Worm (Caenorhabditis elegans) whole organism, L4/young adult: ENCODE results near the gene jmjd-1.2.

Experiments
- W03F9.2 ChIP-seq: fragments of 150-350 bp; optimal IDR thresholded peaks from 2 replicates; lab custom pipeline; 2014; ENCODE audit warnings: missing biosample characterization, missing genetic modification characterization
- dao-5 ChIP-seq: sonication (generic microtip); optimal IDR thresholded peaks from 2 replicates; lab custom pipeline; 2016; ENCODE audit warnings: missing genotype, missing genetic modification characterization, moderate library complexity, missing compliant biosample characterization
- him-1 ChIP-seq: sonication (generic microtip); optimal IDR thresholded peaks from 2 replicates; lab custom pipeline; 2016; ENCODE audit warnings: missing genotype, missing genetic modification reagents, missing genetic modification characterization, missing compliant biosample characterization

The jmjd-1.2 gene

DNA sequence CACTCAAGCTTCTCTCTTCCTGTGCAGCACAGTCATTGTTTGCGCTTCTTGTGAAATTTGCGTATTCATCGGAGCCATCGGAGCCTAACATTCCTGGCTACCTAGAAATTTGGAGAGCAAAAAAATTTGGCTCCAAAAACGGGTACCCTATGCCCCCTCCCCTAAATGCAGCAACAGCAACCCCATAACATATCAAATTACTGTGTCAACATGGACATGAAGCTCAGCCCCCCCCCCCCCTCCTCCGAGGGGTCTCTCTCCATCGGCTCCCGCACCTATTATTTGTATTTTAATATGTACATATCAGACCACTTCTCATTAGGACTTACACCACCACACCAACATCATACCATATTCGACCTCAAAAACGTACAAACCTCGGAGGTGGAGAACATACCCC is 13.5 kb downstream of the jmjd-1.2 start:
- TF ChIP-seq him-1 (tag; lab: Kevin White, UChicago) = no peak
- TF ChIP-seq dao-5 = no peak
- no peak for TF ChIP-seq W03F9.2

DNA sequence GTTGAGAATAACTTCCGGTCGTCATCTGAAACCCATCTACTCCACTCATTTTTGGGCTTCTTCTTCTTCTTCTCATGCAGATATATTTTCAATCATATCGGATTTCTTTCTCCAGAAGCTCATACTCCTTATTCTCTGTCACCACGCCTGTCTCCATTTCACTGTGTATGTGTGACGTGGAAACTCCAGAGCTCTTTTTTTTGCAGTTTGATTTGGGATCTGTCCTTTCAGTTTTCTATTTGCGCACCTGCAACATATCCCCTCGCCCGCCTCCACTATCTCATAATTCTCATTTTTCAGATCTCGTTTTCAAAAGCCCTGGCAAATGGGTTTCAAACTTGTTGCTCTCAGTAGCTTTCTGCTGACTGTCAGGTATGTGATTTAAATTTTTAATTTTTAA is 17.9 kb downstream of the jmjd-1.2 start, which contains the start of gene kin-36:
Gene kin-36, plus strand, starts transcription at position 301 of the 400 bp plus-strand sequence.
- TF ChIP-seq dao-5 (no peak), him-1 (tag; lab: Kevin White, UChicago) (no peak), W03F9.2 (no peak)

DNA sequence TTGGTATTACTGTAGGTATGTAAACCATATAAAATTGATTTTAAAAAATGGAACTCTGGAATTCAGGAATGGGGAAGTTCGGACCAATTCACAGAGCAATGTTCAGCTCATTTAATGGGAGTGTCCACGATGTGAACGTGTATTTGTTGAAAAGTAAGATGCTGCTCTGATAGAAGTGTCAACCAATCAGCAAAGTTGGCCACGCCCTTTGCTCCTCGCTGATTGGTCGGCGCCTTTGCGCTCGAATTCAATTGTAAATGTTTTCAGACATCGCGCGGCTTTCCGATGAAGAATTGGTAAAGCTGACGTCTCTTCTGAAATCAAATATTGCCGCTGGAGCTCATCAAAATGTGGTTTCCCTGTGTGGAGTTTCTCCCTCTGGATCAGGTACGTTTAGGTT is 22.4 kb downstream of the jmjd-1.2 start:
- no peak for TF ChIP-seq W03F9.2
- no peak for TF ChIP-seq him-1 (tag; lab: Kevin White, UChicago)
- no peak for TF ChIP-seq dao-5

DNA sequence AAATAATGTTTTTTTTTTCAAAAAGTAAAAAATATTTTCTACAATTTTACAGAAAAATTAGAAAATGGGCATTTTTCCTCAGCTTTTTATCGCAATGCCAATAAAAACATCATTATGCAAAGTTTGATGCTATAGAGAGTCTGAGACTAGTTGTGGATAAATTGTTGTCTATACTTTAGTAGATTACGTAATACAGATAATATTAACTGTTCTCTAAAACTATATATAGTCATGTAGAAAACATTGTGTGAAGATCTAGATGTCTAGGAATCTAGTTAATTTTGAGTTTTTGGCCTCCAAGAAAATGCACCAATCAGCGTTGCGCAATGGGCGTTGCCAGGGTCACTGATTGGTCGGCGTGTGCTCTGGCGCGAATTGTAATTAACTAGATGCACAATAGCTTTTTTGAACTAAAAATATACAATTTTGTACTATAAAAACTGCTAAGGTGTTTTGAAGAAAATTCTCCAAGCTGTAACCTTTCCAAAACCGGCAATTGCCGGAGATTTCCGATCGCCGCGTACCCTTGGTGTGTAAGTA is 25.6 kb downstream of the jmjd-1.2 start:
- TF ChIP-seq W03F9.2 (no peak), dao-5 (no peak), him-1 (tag; lab: Kevin White, UChicago) (no peak)

DNA sequence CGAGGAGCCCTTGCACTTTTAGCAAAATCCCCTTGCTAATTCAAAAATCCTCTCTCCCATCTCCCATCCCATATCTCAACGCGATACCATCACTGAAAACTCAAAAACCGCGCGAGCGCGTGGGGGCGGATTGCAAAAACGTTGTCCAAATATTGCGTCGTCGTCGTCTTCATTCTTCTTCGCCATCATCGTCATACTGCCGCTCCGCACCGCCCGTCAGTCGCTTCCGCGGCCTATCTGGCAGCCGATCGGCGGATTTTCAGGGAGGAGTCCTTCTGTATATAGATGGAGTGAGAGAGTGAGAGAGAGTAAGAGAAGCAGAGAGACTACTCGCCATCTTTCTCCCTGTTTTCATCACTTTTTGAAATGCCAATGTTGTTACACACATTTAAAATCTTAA is 26.1 kb downstream of the jmjd-1.2 start:
- TF ChIP-seq dao-5 (no peak), W03F9.2 (no peak)

DNA sequence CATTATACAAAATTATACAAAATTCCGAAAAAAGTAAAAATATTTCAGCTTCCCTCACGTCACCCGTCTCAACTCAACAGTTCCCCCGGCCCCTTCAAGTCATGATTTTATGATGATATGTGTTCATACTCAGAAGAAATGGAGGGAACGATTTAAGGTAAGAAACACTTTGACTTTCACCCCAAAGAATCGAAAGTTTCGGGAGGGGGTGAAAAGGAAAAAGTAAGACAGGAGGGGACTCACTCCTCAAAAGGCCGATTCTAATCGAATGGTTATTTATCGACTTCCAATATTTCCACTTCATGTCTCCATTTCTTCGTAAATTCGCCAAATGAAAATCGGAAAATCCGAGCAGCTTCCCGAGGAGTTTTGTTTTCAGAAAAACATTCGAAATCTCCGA is 27.4 kb downstream of the jmjd-1.2 start, which contains the start of gene bus-4:
Gene bus-4, plus strand, starts transcription at position 49 of the 400 bp plus-strand sequence.
- TF ChIP-seq W03F9.2 = no peak
- TF ChIP-seq dao-5 = no peak
- TF ChIP-seq him-1 (tag; lab: Kevin White, UChicago) = no peak

DNA sequence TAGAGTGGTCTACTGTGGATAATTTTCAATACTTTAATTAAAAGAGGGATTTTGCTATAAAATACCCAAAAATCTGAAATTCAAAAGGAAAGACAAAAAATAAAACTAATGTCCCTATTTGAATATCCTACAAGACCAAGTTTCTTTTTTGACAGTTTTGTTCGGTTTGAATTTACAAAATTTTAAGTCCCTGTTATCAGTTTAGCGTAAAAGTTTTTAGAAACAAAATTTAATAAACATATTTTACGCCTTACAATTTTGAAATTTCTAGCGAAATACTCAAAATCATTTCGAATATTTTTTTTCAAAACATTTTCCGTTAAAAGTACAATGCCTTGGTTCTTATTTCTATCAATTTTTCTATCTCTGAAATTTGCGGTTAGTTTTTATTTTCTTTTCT is 31.7 kb downstream of the jmjd-1.2 start, which contains the start of gene spe-51:
Gene spe-51, plus strand, starts transcription at position 301 of the 400 bp plus-strand sequence.
- TF ChIP-seq W03F9.2 = no peak
- TF ChIP-seq him-1 (tag; lab: Kevin White, UChicago) = no peak

DNA sequence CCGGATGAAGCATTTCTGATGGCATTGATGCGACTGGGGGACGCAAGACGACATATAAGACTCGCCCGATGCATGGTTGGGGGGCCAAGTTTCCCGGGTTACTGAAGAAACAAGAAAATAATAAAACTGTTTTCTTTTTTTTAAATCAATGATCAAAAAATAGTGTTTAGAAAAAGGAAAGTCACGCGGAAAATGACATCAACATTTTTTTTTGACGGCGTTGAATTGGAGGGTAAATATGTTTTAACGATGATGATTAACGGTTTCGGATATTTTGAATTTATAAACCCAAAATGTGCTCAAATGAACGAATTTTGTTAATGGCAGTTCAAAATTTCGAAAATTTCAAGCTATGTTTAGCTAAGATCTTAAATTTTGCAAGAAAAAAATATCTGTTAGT is 43.1 kb downstream of the jmjd-1.2 start, which contains the start of gene ogdh-1:
Gene ogdh-1, minus strand, starts transcription at position 101 of the 400 bp plus-strand sequence.
- TF ChIP-seq dao-5 = no peak
- TF ChIP-seq him-1 (tag; lab: Kevin White, UChicago) = no peak
- no peak for TF ChIP-seq W03F9.2

DNA sequence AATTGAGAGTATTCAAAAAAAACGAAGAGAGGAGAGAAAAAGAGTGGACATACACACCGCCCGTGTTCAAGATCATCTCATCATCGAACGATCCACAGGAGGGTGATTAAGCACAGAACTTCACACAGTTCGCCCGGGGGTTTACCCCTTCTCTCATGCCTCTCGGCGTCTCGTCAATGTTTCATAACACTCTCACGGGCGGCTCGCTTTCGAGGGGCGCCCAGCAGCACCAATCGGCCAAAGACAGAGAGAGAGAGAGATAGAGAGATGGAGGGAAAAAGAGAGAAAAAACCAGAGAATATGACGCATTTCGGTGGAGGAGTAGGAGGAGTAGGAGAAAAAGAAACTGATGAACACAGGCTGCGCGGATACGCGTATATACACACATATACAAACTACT is 44.4 kb downstream of the jmjd-1.2 start:
- TF ChIP-seq dao-5 (no peak), W03F9.2 (peak; percentile 41)

DNA sequence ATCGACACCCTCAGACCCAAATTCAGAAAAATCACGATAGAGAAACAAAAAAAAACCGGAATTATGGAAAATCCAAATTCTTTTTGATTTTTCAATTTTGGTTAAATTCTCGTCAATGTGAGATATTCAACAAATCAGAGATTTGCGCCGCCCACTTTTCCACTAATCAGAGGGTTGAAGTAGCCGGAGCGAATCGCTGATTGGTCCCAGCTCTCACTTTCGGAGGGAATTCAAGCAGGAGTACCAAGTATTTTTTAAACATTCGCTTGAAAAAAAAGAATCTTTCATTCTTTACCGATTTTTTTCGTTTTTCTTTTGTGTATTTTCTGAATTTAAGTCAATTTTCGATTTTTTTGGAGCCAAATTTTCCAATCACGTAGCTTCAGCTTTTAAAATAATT is 45.1 kb downstream of the jmjd-1.2 start:
- TF ChIP-seq him-1 (tag; lab: Kevin White, UChicago) (no peak), W03F9.2 (no peak), dao-5 (no peak)

DNA sequence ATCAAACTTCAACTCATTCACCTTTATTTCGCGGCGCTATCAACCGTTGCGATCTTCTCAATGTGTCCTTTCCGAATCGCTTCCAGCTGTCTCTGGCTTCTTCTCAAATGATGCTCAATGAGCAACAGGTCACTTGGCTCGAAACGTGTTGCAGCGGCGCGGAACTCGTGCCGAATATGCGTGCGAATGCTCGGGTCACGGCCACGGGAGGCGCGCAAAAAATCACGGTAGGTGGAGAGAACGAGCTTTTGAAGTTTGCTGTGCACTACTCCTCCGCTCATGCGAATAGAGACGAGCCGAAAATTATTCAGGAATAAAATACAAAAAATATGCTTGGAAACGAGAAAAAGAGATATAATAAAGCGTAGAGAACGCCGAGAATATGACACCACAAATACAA is 49.7 kb downstream of the jmjd-1.2 start, which contains the start of gene cif-1:
Gene cif-1, minus strand, starts transcription at position 297 of the 400 bp plus-strand sequence.
- TF ChIP-seq him-1 (tag; lab: Kevin White, UChicago) = no peak
- no peak for TF ChIP-seq dao-5
- TF ChIP-seq W03F9.2 = no peak

DNA sequence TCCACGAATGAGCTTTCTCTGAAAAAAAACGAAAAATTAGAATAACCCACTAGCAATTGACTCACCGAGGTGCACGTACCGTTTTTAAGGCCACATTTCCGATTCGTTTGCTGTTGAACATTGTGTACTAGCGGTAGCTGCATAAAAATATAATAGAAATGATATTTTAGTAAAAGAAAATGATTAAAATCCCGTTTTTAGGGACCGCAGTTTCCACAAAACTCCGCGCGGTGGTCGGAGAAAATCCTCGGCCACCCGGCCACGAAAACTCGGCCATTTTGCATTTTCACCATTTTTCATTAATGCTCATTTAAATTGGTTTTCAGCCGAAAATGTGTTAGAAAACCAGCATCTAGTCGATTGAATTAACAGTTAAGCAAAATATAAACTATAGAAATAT is 51.6 kb downstream of the jmjd-1.2 start, which contains the start of gene yars-2:
Gene yars-2, minus strand, starts transcription at position 249 of the 400 bp plus-strand sequence.
- no peak for TF ChIP-seq W03F9.2
- no peak for TF ChIP-seq dao-5
- no peak for TF ChIP-seq him-1 (tag; lab: Kevin White, UChicago)
